Worm (Caenorhabditis elegans): Measurements from ENCODE around the gene C38C3.3.

- no peak for TF ChIP-seq ref-1 (GFP tag; conservative IDR thresholded peaks at IDR 0.05)
- no peak for TF ChIP-seq flt-1 (GFP tag; IDR thresholded peaks at IDR 0.05)
- no peak for TF ChIP-seq tab-1 (GFP tag; IDR thresholded peaks at IDR 0.05)
- no peak for TF ChIP-seq med-1 (GFP tag; optimal IDR thresholded peaks at IDR 0.05; ENCODE audit: insufficient read depth)
- TF ChIP-seq ztf-23 (GFP tag; IDR thresholded peaks at IDR 0.05), result no peak
- no peak for TF ChIP-seq T22C8.4 (GFP tag; IDR thresholded peaks at IDR 0.05)
These were observed 43.4 kb downstream of the C38C3.3 start for ce11 chrV:1538842-1539241.

Measured in whole organism, midembryonic.